Worm (Caenorhabditis elegans) whole organism, midembryonic: ENCODE data around the gene T04F3.1.

Source experiments
- T22C8.4 ChIP-seq: fragments of 200-800 bp; sonication (Bioruptor generic); IDR thresholded peaks from 2 replicates; pipeline ENCODE4 v1.3.6; 2022; ENCODE audit warnings: missing genetic modification characterization, missing compliant biosample characterization
- cog-1 ChIP-seq: sonication (generic microtip); optimal IDR thresholded peaks from 2 replicates; lab custom pipeline; 2016; ENCODE audit warnings: missing genetic modification characterization, missing compliant biosample characterization
- med-1 ChIP-seq: sonication (generic microtip); optimal IDR thresholded peaks from 2 replicates; lab custom pipeline; 2017; ENCODE audit warnings: missing genetic modification characterization, mild to moderate bottlenecking, missing compliant biosample characterization, antibody characterized with exemption, missing genetic modification reagents; ENCODE audit not compliant: insufficient read depth
- ztf-23 ChIP-seq: fragments of 200-800 bp; sonication (Bioruptor generic); IDR thresholded peaks from 2 replicates; pipeline ENCODE4 v1.3.6; 2022; ENCODE audit warnings: missing genetic modification reagents, missing genetic modification characterization, missing compliant biosample characterization
- ztf-29 ChIP-seq: fragments of 200-800 bp; sonication (Bioruptor generic); IDR thresholded peaks from 2 replicates; pipeline ENCODE4 v1.3.6; 2022; ENCODE audit warnings: missing genetic modification reagents, missing genetic modification characterization, missing compliant biosample characterization

DNA sequence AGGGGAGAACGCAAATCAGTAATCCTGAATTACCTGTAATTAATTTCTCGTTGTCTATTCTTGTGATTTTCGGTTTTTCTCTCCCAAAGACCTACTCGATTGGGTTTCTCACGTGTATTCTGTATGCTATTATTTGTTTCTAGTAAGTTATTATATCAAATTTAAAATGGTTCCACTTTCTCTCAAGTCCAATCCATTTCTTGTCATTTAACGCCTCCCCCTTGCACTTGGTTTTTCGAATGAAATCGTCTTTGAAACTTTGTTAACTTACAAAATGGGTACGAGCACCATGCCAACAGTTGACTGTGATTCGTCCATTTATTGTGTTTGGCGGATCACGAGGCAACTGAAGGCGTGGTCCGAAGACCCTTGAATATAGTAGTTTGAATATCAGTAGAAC, 29.8 kb downstream of the T04F3.1 start:
- TF ChIP-seq med-1 (GFP tag; lab: Kevin White, UChicago) (no peak), ztf-29 (GFP tag; lab: Robert Waterston, UW) (no peak), cog-1 (tag; lab: Kevin White, UChicago) (no peak), ztf-23 (GFP tag; lab: Robert Waterston, UW) (no peak), T22C8.4 (GFP tag; lab: Robert Waterston, UW) (no peak)
